Fruit fly (Drosophila melanogaster): Measurements from ENCODE around the gene CG17110.
A peak's percentile ranks its signal among the peaks of the same experiment; 100 is the strongest.

CG17110 gene

DNA sequence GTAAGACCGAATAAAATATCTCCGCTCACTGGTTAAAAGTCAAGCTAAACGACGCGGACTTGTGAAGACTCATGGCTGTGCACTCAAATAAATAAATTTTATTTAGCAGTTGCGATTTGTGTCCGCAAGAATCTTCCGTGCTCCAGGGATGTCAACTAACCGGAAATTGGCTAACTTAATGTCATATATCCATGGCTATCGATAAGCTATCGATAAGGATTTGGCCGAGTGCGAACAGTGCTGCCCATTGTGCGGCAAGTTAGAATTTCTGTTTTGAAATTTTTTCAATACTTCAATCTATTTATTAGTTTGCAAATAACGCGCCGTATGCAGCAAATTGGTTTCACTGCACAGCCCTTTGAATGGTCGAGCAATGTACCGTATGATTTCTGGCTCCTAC, 37.6 kb upstream of the CG17110 start, which contains the start of gene p53 (continued):
- TF ChIP-seq CkIIα-i1 (GFP tag; IDR thresholded peaks at IDR 0.05) (no peak), nau (GFP tag; optimal IDR thresholded peaks at IDR 0.05) (peak; percentile 86), HLH54F (GFP tag; optimal IDR thresholded peaks at IDR 0.05) (peak; percentile 52), CG2120 (GFP tag; optimal IDR thresholded peaks at IDR 0.05) (peak; percentile 43), CG7839 (tag; optimal IDR thresholded peaks at IDR 0.05) (peak; percentile 67), CG11723 (GFP tag; optimal IDR thresholded peaks at IDR 0.05) (peak; percentile 61), CG10979 (tag; optimal IDR thresholded peaks at IDR 0.05) (peak; percentile 49), nmo (GFP tag; optimal IDR thresholded peaks at IDR 0.05) (peak; percentile 67), CG15269 (tag; optimal IDR thresholded peaks at IDR 0.05) (peak; percentile 54), CG15011 (GFP tag; optimal IDR thresholded peaks at IDR 0.05) (peak; percentile 76), bowl (GFP tag; IDR thresholded peaks at IDR 0.05) (no peak), Dbx (GFP tag; IDR thresholded peaks at IDR 0.05) (peak; percentile 81; the same call in 2 of the 3 replicates), CG18011 (GFP tag; optimal IDR thresholded peaks at IDR 0.05) (peak; percentile 66), sima (GFP tag; optimal IDR thresholded peaks at IDR 0.05) (peak; percentile 16), Nf-YA (GFP tag; IDR thresholded peaks at IDR 0.05) (peak; percentile 48), C15 (GFP tag; IDR thresholded peaks at IDR 0.05) (0 out of 3 replicates have a peak, but pooled peaks have one; percentile 27), Dad (GFP tag; optimal IDR thresholded peaks at IDR 0.05) (peak; percentile 75), prd (optimal IDR thresholded peaks at IDR 0.05) (no peak), prd (GFP tag; IDR thresholded peaks at IDR 0.05) (peak; percentile 46; the same call in 2 of the 3 replicates), CG15601 (tag; optimal IDR thresholded peaks at IDR 0.05) (peak; percentile 67), CG7987 (GFP tag; optimal IDR thresholded peaks at IDR 0.05) (peak; percentile 94), CG31224 (GFP tag; IDR thresholded peaks at IDR 0.05) (0 out of 2 replicates have a peak, but pooled peaks have one; percentile 32), z (GFP tag; IDR thresholded peaks at IDR 0.05) (no peak), sens-2 (GFP tag; IDR thresholded peaks at IDR 0.05) (peak; percentile 47; the same call in 1 of the 2 replicates), dmrt11E (tag; optimal IDR thresholded peaks at IDR 0.05) (peak; percentile 62), CG3726 (GFP tag; IDR thresholded peaks at IDR 0.05) (0 out of 3 replicates have a peak, but pooled peaks have one; percentile 53), cato (GFP tag; optimal IDR thresholded peaks at IDR 0.05; ENCODE audit: borderline replicate concordance) (peak; percentile 21), so (GFP tag; IDR thresholded peaks at IDR 0.05) (no peak), CG2889 (GFP tag; IDR thresholded peaks at IDR 0.05) (no peak), CG7372 (GFP tag; IDR thresholded peaks at IDR 0.05) (peak; percentile 49; the same call in 1 of the 2 replicates), CG11560 (tag; IDR thresholded peaks at IDR 0.05) (no peak; the same call in 2 of the 3 replicates), CG10565 (GFP tag; optimal IDR thresholded peaks at IDR 0.05) (no peak), HHEX (GFP tag; optimal IDR thresholded peaks at IDR 0.05) (peak; percentile 86), wek (GFP tag; optimal IDR thresholded peaks at IDR 0.05) (peak; percentile 81), odd (GFP tag; optimal IDR thresholded peaks at IDR 0.05) (peak; percentile 74), kah (GFP tag; optimal IDR thresholded peaks at IDR 0.05) (peak; percentile 40), hth (optimal IDR thresholded peaks at IDR 0.05) (no peak), az2 (GFP tag; optimal IDR thresholded peaks at IDR 0.05) (peak; percentile 31), exex (tag; optimal IDR thresholded peaks at IDR 0.05) (peak; percentile 32), Ravus (GFP tag; IDR thresholded peaks at IDR 0.05) (no peak), toy (GFP tag; IDR thresholded peaks at IDR 0.05) (peak; percentile 38; the same call in 1 of the 2 replicates), CG12769 (tag; optimal IDR thresholded peaks at IDR 0.05) (no peak), vnd (GFP tag; IDR thresholded peaks at IDR 0.05; ENCODE audit: partially characterized antibody) (peak; percentile 59; the same call in 2 of the 3 replicates), Dp (GFP tag; optimal IDR thresholded peaks at IDR 0.05) (peak; percentile 84), Neu2 (GFP tag; optimal IDR thresholded peaks at IDR 0.05; ENCODE audit: borderline replicate concordance) (no peak), HLH4C (GFP tag; IDR thresholded peaks at IDR 0.05; ENCODE audit: partially characterized antibody) (peak; percentile 64), NC2α (GFP tag; optimal IDR thresholded peaks at IDR 0.05) (peak; percentile 32), CG10147 (GFP tag; optimal IDR thresholded peaks at IDR 0.05) (peak; percentile 63), zfh2 (GFP tag; optimal IDR thresholded peaks at IDR 0.05) (peak; percentile 29), CG9932 (GFP tag; IDR thresholded peaks at IDR 0.05) (peak; percentile 75)

Data from whole organism, embryonic.